Fruit fly (Drosophila melanogaster): Measurements from ENCODE around the gene ash2.

ash2 gene

DNA sequence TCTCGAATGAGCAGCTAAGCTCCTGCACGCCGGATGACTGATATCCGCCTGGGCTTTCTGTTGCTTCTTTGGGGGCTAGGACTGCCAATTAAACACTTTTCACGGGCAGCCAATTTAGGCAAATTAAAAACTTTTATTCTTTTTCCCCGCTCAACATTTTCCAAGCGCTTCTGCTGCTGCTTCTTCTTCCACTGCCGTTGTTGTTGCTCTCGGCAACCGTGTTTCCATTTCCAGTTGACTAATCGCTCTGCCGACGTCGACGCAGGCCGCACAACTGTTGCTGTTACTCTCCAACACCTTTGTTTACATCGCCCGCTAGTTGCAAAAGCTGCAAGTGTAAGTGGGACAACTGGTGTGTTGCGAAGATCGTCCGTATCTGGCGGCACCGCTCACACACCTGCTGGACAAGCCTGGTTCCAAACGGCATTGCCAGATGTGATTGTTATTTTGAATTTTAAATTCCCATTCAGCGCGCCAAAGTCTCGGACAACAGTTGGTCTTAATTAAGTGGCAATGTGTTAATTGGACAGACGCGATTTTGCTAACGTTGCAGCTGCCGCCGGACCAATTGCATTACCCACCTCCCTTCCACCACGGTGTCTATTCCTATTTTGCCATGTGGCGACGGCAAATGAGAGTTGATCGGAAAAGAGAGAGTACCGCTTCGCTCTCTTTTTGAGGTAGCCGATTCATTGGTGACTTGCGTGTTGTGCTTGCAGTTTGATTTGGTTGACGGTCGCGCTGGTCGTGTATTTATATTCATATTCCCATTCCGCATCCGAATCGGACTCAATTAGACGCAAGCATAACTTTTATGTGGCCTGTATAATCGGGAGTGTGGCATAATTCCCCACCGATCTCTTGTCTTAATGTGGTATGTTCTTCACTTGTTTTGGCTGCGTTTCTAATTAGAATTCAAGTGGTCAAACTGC lies 19.8 kb upstream of the ash2 start, which contains the start of gene Wsck (continued):
- TF ChIP-seq crc (GFP tag; optimal IDR thresholded peaks at IDR 0.05) (no peak), CG7271 (tag; optimal IDR thresholded peaks at IDR 0.05) (no peak), rib (GFP tag; IDR thresholded peaks at IDR 0.05) (no peak), CG11247 (GFP tag; IDR thresholded peaks at IDR 0.05) (no peak), CG17186 (GFP tag; optimal IDR thresholded peaks at IDR 0.05) (peak; percentile 6), NFAT (GFP tag; IDR thresholded peaks at IDR 0.05) (0 out of 2 replicates have a peak, but pooled peaks have one; percentile 9), pzg (GFP tag; optimal IDR thresholded peaks at IDR 0.05) (peak; percentile 45), ERR (GFP tag; optimal IDR thresholded peaks at IDR 0.05) (no peak), Hsf (GFP tag; optimal IDR thresholded peaks at IDR 0.05) (no peak), CG10654 (GFP tag; optimal IDR thresholded peaks at IDR 0.05) (no peak), dmrt99B (tag; optimal IDR thresholded peaks at IDR 0.05) (no peak), Awh (GFP tag; IDR thresholded peaks at IDR 0.05) (peak; percentile 24; the same call in 1 of the 2 replicates), CG10565 (GFP tag; optimal IDR thresholded peaks at IDR 0.05) (no peak), vvl (GFP tag; IDR thresholded peaks at IDR 0.05) (peak; percentile 65; the same call in 1 of the 2 replicates), CG6689 (GFP tag; IDR thresholded peaks at IDR 0.05) (no peak), HLH54F (GFP tag; optimal IDR thresholded peaks at IDR 0.05) (no peak), Ravus (GFP tag; IDR thresholded peaks at IDR 0.05) (no peak), Xrp1 (GFP tag; IDR thresholded peaks at IDR 0.05) (0 out of 2 replicates have a peak, but pooled peaks have one; percentile 35), CG31441 (GFP tag; IDR thresholded peaks at IDR 0.05) (no peak), lab (GFP tag; optimal IDR thresholded peaks at IDR 0.05) (no peak), CG1024 (GFP tag; IDR thresholded peaks at IDR 0.05) (no peak), Side (GFP tag; optimal IDR thresholded peaks at IDR 0.05) (no peak), CG13894 (tag; optimal IDR thresholded peaks at IDR 0.05) (no peak), Sin3A (optimal IDR thresholded peaks at IDR 0.05) (no peak), hb (GFP tag; IDR thresholded peaks at IDR 0.05; ENCODE audit: partially characterized antibody) (no peak), bab2 (GFP tag; optimal IDR thresholded peaks at IDR 0.05) (no peak), CG13123 (GFP tag; optimal IDR thresholded peaks at IDR 0.05) (no peak), CG2889 (GFP tag; IDR thresholded peaks at IDR 0.05) (no peak), CG14667 (GFP tag; IDR thresholded peaks at IDR 0.05) (no peak), CG1529 (GFP tag; optimal IDR thresholded peaks at IDR 0.05) (no peak), YL-1 (GFP tag; optimal IDR thresholded peaks at IDR 0.05) (peak; percentile 87), BEAF-32 (GFP tag; optimal IDR thresholded peaks at IDR 0.05) (no peak), CG14050 (GFP tag; IDR thresholded peaks at IDR 0.05) (no peak), wor (GFP tag; IDR thresholded peaks at IDR 0.05) (no peak), fd64A (GFP tag; optimal IDR thresholded peaks at IDR 0.05) (no peak), tll (GFP tag; optimal IDR thresholded peaks at IDR 0.05) (peak in 1 of 2 experiments; percentile 62), Tbp (GFP tag; optimal IDR thresholded peaks at IDR 0.05) (no peak), CG3281 (GFP tag; optimal IDR thresholded peaks at IDR 0.05) (peak; percentile 21), CG10147 (GFP tag; optimal IDR thresholded peaks at IDR 0.05) (no peak), Hmr (GFP tag; optimal IDR thresholded peaks at IDR 0.05) (no peak), CG8944 (GFP tag; optimal IDR thresholded peaks at IDR 0.05) (no peak), onecut (GFP tag; IDR thresholded peaks at IDR 0.05) (no peak), mirr (GFP tag; optimal IDR thresholded peaks at IDR 0.05) (peak; percentile 58), CG4328 (GFP tag; optimal IDR thresholded peaks at IDR 0.05) (no peak), CG3847 (GFP tag; IDR thresholded peaks at IDR 0.05) (0 out of 2 replicates have a peak, but pooled peaks have one; percentile 24), Hey (tag; optimal IDR thresholded peaks at IDR 0.05) (no peak), az2 (GFP tag; optimal IDR thresholded peaks at IDR 0.05) (no peak), CTCF (GFP tag; optimal IDR thresholded peaks at IDR 0.05) (no peak), Hmx (GFP tag; optimal IDR thresholded peaks at IDR 0.05) (no peak), CG3163 (GFP tag; optimal IDR thresholded peaks at IDR 0.05) (peak; percentile 4)
